Fruit fly (Drosophila melanogaster): ENCODE results near the gene put.

DNA sequence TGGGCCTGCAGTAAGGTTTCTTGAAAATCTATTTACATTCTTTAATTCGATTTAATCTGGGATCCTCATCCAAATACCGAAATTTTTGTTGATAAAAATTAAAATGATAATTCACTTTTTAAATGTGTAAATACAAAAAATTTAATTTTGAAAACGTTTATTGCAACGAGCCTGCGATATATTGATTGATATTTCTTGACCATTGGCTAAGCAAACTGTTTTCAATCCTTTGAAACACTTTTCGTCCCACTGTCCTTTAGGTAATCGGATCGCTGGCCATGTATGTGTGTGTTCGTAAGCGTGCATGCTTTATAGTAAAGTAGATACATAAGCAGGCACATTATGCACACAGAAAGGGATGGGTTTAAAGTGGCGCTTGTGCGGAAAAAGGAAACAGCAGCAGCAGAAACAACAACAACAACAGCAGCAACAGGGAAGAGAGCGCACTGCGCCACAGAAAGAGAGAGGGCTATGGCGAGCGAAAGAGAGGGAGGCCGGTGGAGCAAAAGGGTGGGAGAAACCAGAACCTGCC lies 1.3 kb downstream of the put start:
- TF ChIP-seq CG8478 (optimal IDR thresholded peaks at IDR 0.05), result no peak
- TF ChIP-seq CTCF (optimal IDR thresholded peaks at IDR 0.05), result no peak
